Worm (Caenorhabditis elegans) whole organism, L4 larva: Measurements from ENCODE around the gene lido-4.

Source experiments
- F26F4.8 ChIP-seq: fragments of 200-800 bp; sonication (Bioruptor generic); conservative IDR thresholded peaks from 2 replicates; pipeline ENCODE4 v1.3.6; 2022; ENCODE audit warnings: missing genetic modification characterization, missing compliant biosample characterization
- F37D6.2 ChIP-seq: sonication (generic microtip); optimal IDR thresholded peaks from 2 replicates; lab custom pipeline; 2016; ENCODE audit warnings: mild to moderate bottlenecking, missing genetic modification characterization, missing compliant biosample characterization
- R02D3.7 ChIP-seq: fragments of 150-350 bp; sonication (generic microtip); optimal IDR thresholded peaks from 3 replicates; lab custom pipeline; 2014; ENCODE audit warnings: missing biosample characterization, missing genetic modification characterization
- Y105C5A.15 ChIP-seq: fragments of 200-800 bp; sonication (Bioruptor generic); IDR thresholded peaks from 2 replicates; pipeline ENCODE4 v1.3.6; 2022; ENCODE audit warnings: missing genetic modification characterization, missing compliant biosample characterization
- Y48G9A.11 ChIP-seq: fragments of 200-800 bp; sonication (Bioruptor generic); IDR thresholded peaks from 2 replicates; pipeline ENCODE4 v1.3.6; 2022; ENCODE audit warnings: missing genetic modification reagents, missing genetic modification characterization, missing compliant biosample characterization
- aly-2 ChIP-seq: sonication (generic microtip); optimal IDR thresholded peaks from 2 replicates; lab custom pipeline; 2018; ENCODE audit warnings: missing biosample characterization, missing genetic modification characterization
- ama-1 ChIP-seq: fragments of 150-350 bp; optimal IDR thresholded peaks from 2 replicates; lab custom pipeline; 2014; ENCODE audit warnings: inconsistent platforms, mixed read lengths
- arid-1 ChIP-seq: fragments of 200-800 bp; sonication (Bioruptor generic); conservative IDR thresholded peaks from 2 replicates; pipeline ENCODE4 v1.3.6; 2022; ENCODE audit warnings: missing genetic modification reagents, missing genetic modification characterization, missing compliant biosample characterization
- ceh-28 ChIP-seq: fragments of 150-350 bp; optimal IDR thresholded peaks from 2 replicates; lab custom pipeline; 2014; ENCODE audit warnings: missing biosample characterization, missing genetic modification reagents, missing genetic modification characterization
- ceh-32 ChIP-seq: sonication (generic microtip); optimal IDR thresholded peaks from 2 replicates; lab custom pipeline; 2016; ENCODE audit warnings: mild to moderate bottlenecking, missing genetic modification characterization, missing compliant biosample characterization; ENCODE audit not compliant: poor library complexity
- ceh-44 ChIP-seq: fragments of 200-800 bp; sonication (Bioruptor generic); IDR thresholded peaks from 2 replicates; pipeline ENCODE4 v1.3.6; 2022; ENCODE audit warnings: missing genetic modification reagents, missing genetic modification characterization, missing compliant biosample characterization
- ces-1 ChIP-seq: fragments of 150-350 bp; sonication (generic microtip); optimal IDR thresholded peaks from 4 replicates; lab custom pipeline; 2014; ENCODE audit warnings: missing biosample characterization, missing genetic modification reagents, missing genetic modification characterization
- cey-2 ChIP-seq: sonication (generic microtip); optimal IDR thresholded peaks from 3 replicates; lab custom pipeline; 2017; ENCODE audit warnings: missing genetic modification characterization, mild to moderate bottlenecking, missing compliant biosample characterization, antibody characterized with exemption, borderline replicate concordance; ENCODE audit not compliant: insufficient read depth
- daf-12 ChIP-seq: fragments of 150-350 bp; optimal IDR thresholded peaks from 2 replicates; lab custom pipeline; 2014; ENCODE audit warnings: missing biosample characterization, missing genetic modification reagents, missing genetic modification characterization
- daf-16 ChIP-seq, 3 experiments: sonication (generic microtip); optimal IDR thresholded peaks; 2 replicates each; lab custom pipeline; 2016 to 2017; ENCODE audit warnings: missing genetic modification characterization in 3 of 3, missing genetic modification reagents in 3 of 3, mild to moderate bottlenecking in 2 of 3, missing compliant biosample characterization in 2 of 3, missing biosample characterization in 1 of 3, moderate library complexity in 1 of 3
- daf-19 ChIP-seq: fragments of 200-800 bp; sonication (Bioruptor generic); conservative IDR thresholded peaks from 2 replicates; pipeline ENCODE4 v1.3.6; 2022; ENCODE audit warnings: missing genetic modification characterization, missing compliant biosample characterization
- daf-8 ChIP-seq: fragments of 200-800 bp; sonication (Bioruptor generic); IDR thresholded peaks from 2 replicates; pipeline ENCODE4 v1.3.6; 2022; ENCODE audit warnings: missing genetic modification characterization, missing compliant biosample characterization
- dmd-6 ChIP-seq: fragments of 200-800 bp; sonication (Bioruptor generic); IDR thresholded peaks from 2 replicates; pipeline ENCODE4 v1.3.6; 2022; ENCODE audit warnings: missing genetic modification reagents, missing genetic modification characterization, missing compliant biosample characterization
- egl-43 ChIP-seq: fragments of 200-800 bp; sonication (Bioruptor generic); IDR thresholded peaks from 2 replicates; pipeline ENCODE4 v1.3.6; 2022; ENCODE audit warnings: missing genetic modification reagents, missing genetic modification characterization, missing compliant biosample characterization
- fkh-10 ChIP-seq: fragments of 150-350 bp; optimal IDR thresholded peaks from 2 replicates; lab custom pipeline; 2014; ENCODE audit warnings: missing biosample characterization, missing genetic modification reagents, missing genetic modification characterization
- gei-8 ChIP-seq: fragments of 200-800 bp; sonication (Bioruptor generic); optimal IDR thresholded peaks from 2 replicates; lab custom pipeline; 2018; ENCODE audit warnings: mild to moderate bottlenecking, missing genetic modification characterization, missing compliant biosample characterization
- hif-1 ChIP-seq, 2 experiments: sonication (generic microtip); optimal IDR thresholded peaks; 2 replicates each; lab custom pipeline; 2016 to 2017; ENCODE audit warnings: missing compliant biosample characterization in 2 of 2, missing genetic modification characterization in 2 of 2, missing genetic modification reagents in 2 of 2, missing genotype in 2 of 2, mild to moderate bottlenecking in 1 of 2
- hlh-11 ChIP-seq: fragments of 200-800 bp; sonication (Bioruptor generic); optimal IDR thresholded peaks from 2 replicates; lab custom pipeline; 2018; ENCODE audit warnings: mild to moderate bottlenecking, missing genetic modification characterization, missing compliant biosample characterization
- hlh-30 ChIP-seq: sonication (generic microtip); optimal IDR thresholded peaks from 2 replicates; lab custom pipeline; 2017; ENCODE audit warnings: antibody characterized with exemption, mild to moderate bottlenecking, missing genetic modification characterization, missing compliant biosample characterization; ENCODE audit not compliant: insufficient read depth
- jun-1 ChIP-seq: fragments of 150-350 bp; optimal IDR thresholded peaks from 2 replicates; lab custom pipeline; 2014; ENCODE audit warnings: missing biosample characterization, missing genetic modification reagents, missing genetic modification characterization
- lim-7 ChIP-seq: fragments of 200-800 bp; sonication (Bioruptor generic); IDR thresholded peaks from 2 replicates; pipeline ENCODE4 v1.3.6; 2022; ENCODE audit warnings: missing genetic modification characterization, missing compliant biosample characterization
- lin-15B ChIP-seq: fragments of 150-350 bp; sonication (generic microtip); optimal IDR thresholded peaks from 3 replicates; lab custom pipeline; 2014; ENCODE audit warnings: missing biosample characterization, missing genetic modification characterization
- lsy-2 ChIP-seq, 2 experiments: fragments of 150-350 bp in 1 of 2; sonication (generic microtip) in 1 of 2; optimal IDR thresholded peaks; 2 replicates each; lab custom pipeline; 2014 to 2017; ENCODE audit warnings: missing biosample characterization in 2 of 2, missing genetic modification characterization in 2 of 2
- madf-5 ChIP-seq, 2 experiments: fragments of 200-800 bp; sonication (Bioruptor generic); IDR thresholded peaks; 2 replicates each; pipeline ENCODE4 v1.3.6; 2022; ENCODE audit warnings: missing compliant biosample characterization in 2 of 2, missing genetic modification characterization in 2 of 2
- mdl-1 ChIP-seq, 2 experiments: fragments of 150-350 bp in 1 of 2; sonication (generic microtip) in 1 of 2; optimal IDR thresholded peaks; 2 replicates each; lab custom pipeline; 2014 to 2017; ENCODE audit warnings: missing biosample characterization in 2 of 2, missing genetic modification characterization in 2 of 2
- mep-1 ChIP-seq: fragments of 150-350 bp; sonication (generic microtip); optimal IDR thresholded peaks from 3 replicates; lab custom pipeline; 2014; ENCODE audit warnings: missing biosample characterization, missing genetic modification characterization
- nhr-10 ChIP-seq: fragments of 150-350 bp; optimal IDR thresholded peaks from 2 replicates; lab custom pipeline; 2014; ENCODE audit warnings: missing biosample characterization, missing genetic modification characterization
- nhr-237 ChIP-seq: sonication (generic microtip); optimal IDR thresholded peaks from 2 replicates; lab custom pipeline; 2017; ENCODE audit warnings: missing biosample characterization, missing genetic modification characterization
- nhr-25 ChIP-seq: sonication (generic microtip); optimal IDR thresholded peaks from 2 replicates; lab custom pipeline; 2017; ENCODE audit warnings: missing genetic modification characterization, mild to moderate bottlenecking, missing compliant biosample characterization, antibody characterized with exemption, moderate library complexity, borderline replicate concordance; ENCODE audit not compliant: insufficient read depth
- nhr-28 ChIP-seq: fragments of 150-350 bp; optimal IDR thresholded peaks from 2 replicates; lab custom pipeline; 2014; ENCODE audit warnings: missing biosample characterization, missing genetic modification characterization
- nhr-41 ChIP-seq: fragments of 200-800 bp; sonication (Bioruptor generic); IDR thresholded peaks from 2 replicates; pipeline ENCODE4 v1.3.6; 2022; ENCODE audit warnings: missing genetic modification reagents, missing genetic modification characterization, missing compliant biosample characterization
- nhr-42 ChIP-seq: fragments of 200-800 bp; sonication (Bioruptor generic); IDR thresholded peaks from 2 replicates; pipeline ENCODE4 v1.3.6; 2022; ENCODE audit warnings: missing genetic modification characterization, missing compliant biosample characterization
- nhr-76 ChIP-seq: fragments of 150-350 bp; optimal IDR thresholded peaks from 2 replicates; lab custom pipeline; 2014; ENCODE audit warnings: missing biosample characterization, missing genetic modification characterization
- php-3 ChIP-seq: fragments of 200-800 bp; sonication (Bioruptor generic); IDR thresholded peaks from 2 replicates; pipeline ENCODE4 v1.3.6; 2022; ENCODE audit warnings: missing genetic modification reagents, missing genetic modification characterization, missing compliant biosample characterization
- pqm-1 ChIP-seq: sonication (generic microtip); optimal IDR thresholded peaks from 2 replicates; lab custom pipeline; 2017; ENCODE audit warnings: missing biosample characterization, missing genetic modification characterization
- rbr-2 ChIP-seq: sonication (generic microtip); optimal IDR thresholded peaks from 2 replicates; lab custom pipeline; 2016; ENCODE audit warnings: missing genotype, missing genetic modification characterization, missing compliant biosample characterization
- saeg-2 ChIP-seq: fragments of 200-800 bp; sonication (Bioruptor generic); IDR thresholded peaks from 2 replicates; pipeline ENCODE4 v1.3.6; 2022; ENCODE audit warnings: missing genetic modification reagents, missing genetic modification characterization, missing compliant biosample characterization
- sdz-12 ChIP-seq: fragments of 200-800 bp; sonication (Bioruptor generic); optimal IDR thresholded peaks from 2 replicates; lab custom pipeline; 2018; ENCODE audit warnings: mild to moderate bottlenecking, missing genetic modification characterization, missing compliant biosample characterization
- spr-1 ChIP-seq: sonication (generic microtip); optimal IDR thresholded peaks from 2 replicates; lab custom pipeline; 2016; ENCODE audit warnings: mild to moderate bottlenecking, missing genetic modification characterization, missing compliant biosample characterization
- spr-3 ChIP-seq: fragments of 200-800 bp; sonication (Bioruptor generic); optimal IDR thresholded peaks from 2 replicates; lab custom pipeline; 2018; ENCODE audit warnings: mild to moderate bottlenecking, missing genetic modification characterization, missing compliant biosample characterization
- tag-97 ChIP-seq: fragments of 200-800 bp; sonication (Bioruptor generic); IDR thresholded peaks from 2 replicates; pipeline ENCODE4 v1.3.6; 2022; ENCODE audit warnings: missing genetic modification characterization, missing compliant biosample characterization
- vab-7 ChIP-seq: fragments of 200-800 bp; sonication (Bioruptor generic); IDR thresholded peaks from 2 replicates; pipeline ENCODE4 v1.3.6; 2022; ENCODE audit warnings: missing genetic modification reagents, missing genetic modification characterization, missing compliant biosample characterization
- zag-1 ChIP-seq: fragments of 150-350 bp; optimal IDR thresholded peaks from 2 replicates; lab custom pipeline; 2014; ENCODE audit warnings: missing biosample characterization, missing genetic modification characterization
- zip-11 ChIP-seq: fragments of 200-800 bp; sonication (Bioruptor generic); IDR thresholded peaks from 2 replicates; pipeline ENCODE4 v1.3.6; 2022; ENCODE audit warnings: missing genetic modification characterization, missing compliant biosample characterization
- zip-2 ChIP-seq: fragments of 150-350 bp; optimal IDR thresholded peaks from 2 replicates; lab custom pipeline; 2014; ENCODE audit warnings: missing biosample characterization, missing genetic modification characterization
- ztf-11 ChIP-seq: fragments of 150-350 bp; optimal IDR thresholded peaks from 2 replicates; lab custom pipeline; 2014; ENCODE audit warnings: missing biosample characterization, missing genetic modification characterization
- ztf-7 ChIP-seq: fragments of 150-350 bp; optimal IDR thresholded peaks from 2 replicates; lab custom pipeline; 2014; ENCODE audit warnings: missing biosample characterization, missing genetic modification characterization

lido-4 gene

ce11 chrX:17058340-17058739, 49.2 kb downstream of the lido-4 start (continued):
- TF ChIP-seq sdz-12 (GFP tag; lab: Kevin White, UChicago) (no peak), saeg-2 (GFP tag; lab: Robert Waterston, UW) (no peak), spr-3 (GFP tag; lab: Kevin White, UChicago) (no peak), hif-1 (tag; optimal IDR thresholded peaks at IDR 0.05; lab: Kevin White, UChicago) (no peak), nhr-25 (tag; lab: Kevin White, UChicago) (no peak), zag-1 (tag; lab: Kevin White, UChicago) (no peak), nhr-28 (no peak), rbr-2 (tag; lab: Kevin White, UChicago) (no peak), mdl-1 (tag; optimal IDR thresholded peaks at IDR 0.05; lab: Kevin White, UChicago) (peak in 1 of 2 experiments; percentile 65), mep-1 (tag; lab: Kevin White, UChicago) (peak; percentile 14), dmd-6 (GFP tag; lab: Robert Waterston, UW) (peak; percentile 53; the same call in 1 of the 2 replicates), fkh-10 (GFP tag; lab: Kevin White, UChicago) (no peak), egl-43 (GFP tag; lab: Robert Waterston, UW) (no peak), ztf-7 (tag; lab: Kevin White, UChicago) (no peak), F37D6.2 (tag; lab: Kevin White, UChicago) (no peak), ztf-11 (tag; lab: Kevin White, UChicago) (no peak), Y48G9A.11 (GFP tag; lab: Robert Waterston, UW) (no peak), tag-97 (GFP tag; lab: Robert Waterston, UW) (no peak), ceh-44 (GFP tag; lab: Robert Waterston, UW) (no peak), F26F4.8 (GFP tag; lab: Robert Waterston, UW) (no peak), ceh-32 (no peak), daf-16 (GFP tag; optimal IDR thresholded peaks at IDR 0.05; lab: Kevin White, UChicago) (no peak), daf-16 (tag; optimal IDR thresholded peaks at IDR 0.05; lab: Kevin White, UChicago) (no peak), ceh-28 (tag; lab: Kevin White, UChicago) (no peak), daf-19 (GFP tag; lab: Robert Waterston, UW) (no peak), vab-7 (GFP tag; lab: Robert Waterston, UW) (no peak), ces-1 (GFP tag; lab: Kevin White, UChicago) (no peak), daf-12 (tag; lab: Kevin White, UChicago) (no peak), R02D3.7 (tag; lab: Kevin White, UChicago) (no peak), daf-8 (no peak), cey-2 (tag; lab: Kevin White, UChicago) (no peak), nhr-76 (no peak), php-3 (GFP tag; lab: Robert Waterston, UW) (0 out of 2 replicates have a peak, but pooled peaks have one; percentile 35), aly-2 (tag; lab: Kevin White, UChicago) (no peak), lin-15B (tag; lab: Kevin White, UChicago) (no peak), lsy-2 (tag; optimal IDR thresholded peaks at IDR 0.05; lab: Kevin White, UChicago) (peak in 1 of 2 experiments; percentile 7), ama-1 (lab: Kevin White, UChicago) (peak; percentile 17), hlh-11 (tag; lab: Kevin White, UChicago) (peak; percentile 68), spr-1 (tag; lab: Kevin White, UChicago) (no peak), nhr-42 (GFP tag; lab: Robert Waterston, UW) (no peak), arid-1 (no peak), jun-1 (no peak), nhr-10 (no peak), gei-8 (no peak), hlh-30 (tag; lab: Kevin White, UChicago) (peak; percentile 89), nhr-237 (tag; lab: Kevin White, UChicago) (no peak), zip-11 (no peak), nhr-41 (GFP tag; lab: Robert Waterston, UW) (no peak), madf-5 (GFP tag; IDR thresholded peaks at IDR 0.05; lab: Robert Waterston, UW) (no peak), pqm-1 (tag; lab: Kevin White, UChicago) (no peak), zip-2 (tag; lab: Kevin White, UChicago) (no peak), lim-7 (no peak), Y105C5A.15 (no peak)
